Fruit fly (Drosophila melanogaster) whole organism, embryonic: Measurements from ENCODE around the gene spirit.

Experiments used
- Adf1 ChIP-seq: fragments of 200-800 bp; sonication (Bioruptor generic); IDR thresholded peaks from 2 replicates; pipeline ENCODE4 v1.3.6; 2022; ENCODE audit warnings: missing biosample characterization, missing genetic modification characterization
- Blimp-1 ChIP-seq: fragments of 200-800 bp; sonication (Bioruptor generic); optimal IDR thresholded peaks from 3 replicates; lab custom pipeline; 2018; ENCODE audit warnings: missing biosample characterization, missing genetic modification characterization, mild to moderate bottlenecking, moderate library complexity, missing genetic modification reagents
- CG10274 ChIP-seq: fragments of 200-800 bp; sonication (Bioruptor generic); optimal IDR thresholded peaks from 3 replicates; lab custom pipeline; 2017; ENCODE audit warnings: missing biosample characterization, mild to moderate bottlenecking, missing genetic modification characterization
- CG12071 ChIP-seq: fragments of 200-800 bp; sonication (Bioruptor generic); optimal IDR thresholded peaks from 3 replicates; lab custom pipeline; 2018; ENCODE audit warnings: missing biosample characterization, mild to moderate bottlenecking, missing genetic modification characterization
- CG15696 ChIP-seq: fragments of 200-800 bp; sonication (Bioruptor generic); optimal IDR thresholded peaks from 2 replicates; lab custom pipeline; 2019; ENCODE audit warnings: missing biosample characterization, mild to moderate bottlenecking, missing genetic modification characterization, moderate library complexity
- CG17359 ChIP-seq: fragments of 200-800 bp; sonication (Bioruptor generic); optimal IDR thresholded peaks from 3 replicates; lab custom pipeline; 2018; ENCODE audit warnings: missing biosample characterization, mild to moderate bottlenecking, missing genetic modification characterization, moderate library complexity
- CG17385 ChIP-seq: fragments of 200-800 bp; sonication (Bioruptor generic); optimal IDR thresholded peaks from 3 replicates; lab custom pipeline; 2018; ENCODE audit warnings: missing biosample characterization, mild to moderate bottlenecking, missing genetic modification characterization
- CG17568 ChIP-seq: fragments of 200-800 bp; sonication (Bioruptor generic); optimal IDR thresholded peaks from 2 replicates; lab custom pipeline; 2018; ENCODE audit warnings: missing biosample characterization, mild to moderate bottlenecking, missing genetic modification characterization, moderate library complexity
- CG32772 ChIP-seq: fragments of 200-800 bp; sonication (Bioruptor generic); IDR thresholded peaks from 2 replicates; pipeline ENCODE4 v1.3.6; 2022; ENCODE audit warnings: missing biosample characterization, missing genetic modification characterization
- CG3281 ChIP-seq: fragments of 200-800 bp; sonication (Bioruptor generic); optimal IDR thresholded peaks from 3 replicates; lab custom pipeline; 2017; ENCODE audit warnings: missing biosample characterization, mild to moderate bottlenecking, missing genetic modification characterization
- CG33213 ChIP-seq: fragments of 200-800 bp; sonication (Bioruptor generic); optimal IDR thresholded peaks from 3 replicates; lab custom pipeline; 2016; ENCODE audit warnings: missing biosample characterization, missing genetic modification characterization
- CG4282 ChIP-seq: fragments of 200-800 bp; sonication (Bioruptor generic); optimal IDR thresholded peaks from 2 replicates; lab custom pipeline; 2016; ENCODE audit warnings: missing biosample characterization, missing genetic modification characterization
- CG6689 ChIP-seq: fragments of 200-800 bp; sonication (Bioruptor generic); IDR thresholded peaks from 2 replicates; pipeline ENCODE4 v1.3.6; 2022; ENCODE audit warnings: missing biosample characterization, missing genetic modification characterization
- CG7372 ChIP-seq: fragments of 200-800 bp; sonication (Bioruptor generic); IDR thresholded peaks from 2 replicates; pipeline ENCODE4 v1.3.6; 2022; ENCODE audit warnings: missing biosample characterization, missing genetic modification characterization
- CG9609 ChIP-seq: fragments of 200-800 bp; sonication (Bioruptor generic); optimal IDR thresholded peaks from 3 replicates; lab custom pipeline; 2016; ENCODE audit warnings: missing biosample characterization, missing genetic modification characterization
- Camta ChIP-seq: fragments of 200-800 bp; sonication (Bioruptor generic); optimal IDR thresholded peaks from 2 replicates; lab custom pipeline; 2016; ENCODE audit warnings: missing biosample characterization, missing genetic modification characterization
- Chrac-16 ChIP-seq: fragments of 200-800 bp; sonication (Bioruptor generic); optimal IDR thresholded peaks from 3 replicates; lab custom pipeline; 2016; ENCODE audit warnings: missing biosample characterization, missing genetic modification characterization
- CrebB ChIP-seq: fragments of 200-800 bp; sonication (Bioruptor generic); optimal IDR thresholded peaks from 3 replicates; lab custom pipeline; 2018; ENCODE audit warnings: missing biosample characterization, mild to moderate bottlenecking, missing genetic modification characterization
- D19A ChIP-seq: fragments of 200-800 bp; optimal IDR thresholded peaks from 3 replicates; lab custom pipeline; 2019; ENCODE audit warnings: missing biosample characterization, mild to moderate bottlenecking, missing genetic modification characterization, moderate library complexity
- Deaf1 ChIP-seq: fragments of 200-800 bp; optimal IDR thresholded peaks from 3 replicates; lab custom pipeline; 2019; ENCODE audit warnings: missing biosample characterization, mild to moderate bottlenecking, missing genetic modification characterization, moderate library complexity
- Doc2 ChIP-seq: fragments of 200-800 bp; sonication (Bioruptor generic); IDR thresholded peaks from 2 replicates; pipeline ENCODE4 v1.3.6; 2022; ENCODE audit warnings: missing biosample characterization, missing genetic modification characterization
- E2f2 ChIP-seq: fragments of 200-800 bp; sonication (Bioruptor generic); IDR thresholded peaks from 2 replicates; pipeline ENCODE4 v1.3.6; 2022; ENCODE audit warnings: missing biosample characterization, missing genetic modification characterization
- Gug ChIP-seq: fragments of 200-800 bp; sonication (Bioruptor generic); IDR thresholded peaks from 4 replicates; pipeline ENCODE4 v1.3.6; 2022; ENCODE audit warnings: missing biosample characterization, missing genetic modification characterization
- H2.0 ChIP-seq: fragments of 200-800 bp; sonication (Bioruptor generic); IDR thresholded peaks from 2 replicates; pipeline ENCODE4 v1.3.6; 2022; ENCODE audit warnings: missing biosample characterization, missing genetic modification characterization
- HLH3B ChIP-seq: fragments of 200-800 bp; sonication (Bioruptor generic); IDR thresholded peaks from 2 replicates; pipeline ENCODE4 v1.3.6; 2022; ENCODE audit warnings: missing biosample characterization, missing genetic modification characterization
- Ptx1 ChIP-seq: fragments of 200-800 bp; sonication (Bioruptor generic); IDR thresholded peaks from 2 replicates; pipeline ENCODE4 v1.3.6; 2022; ENCODE audit warnings: missing biosample characterization, missing genetic modification characterization
- bab2 ChIP-seq: fragments of 200-800 bp; sonication (Bioruptor generic); optimal IDR thresholded peaks from 2 replicates; lab custom pipeline; 2016; ENCODE audit warnings: missing biosample characterization, missing genetic modification characterization
- exex ChIP-seq: fragments of 200-800 bp; sonication (Bioruptor generic); optimal IDR thresholded peaks from 4 replicates; lab custom pipeline; 2018; ENCODE audit warnings: missing biosample characterization, mild to moderate bottlenecking, missing genetic modification characterization, moderate library complexity
- fd102C ChIP-seq: fragments of 200-800 bp; sonication (Bioruptor generic); optimal IDR thresholded peaks from 2 replicates; lab custom pipeline; 2018; ENCODE audit warnings: missing biosample characterization, mild to moderate bottlenecking, missing genetic modification characterization, moderate library complexity
- fd3F ChIP-seq: fragments of 200-800 bp; sonication (Bioruptor generic); optimal IDR thresholded peaks from 2 replicates; lab custom pipeline; 2018; ENCODE audit warnings: missing biosample characterization, mild to moderate bottlenecking, missing genetic modification characterization, moderate library complexity
- ftz-f1 ChIP-seq: fragments of 200-800 bp; sonication (Bioruptor generic); optimal IDR thresholded peaks from 2 replicates; lab custom pipeline; 2016; ENCODE audit warnings: missing biosample characterization, missing genetic modification characterization
- gsb-n ChIP-seq: fragments of 200-800 bp; sonication (Bioruptor generic); optimal IDR thresholded peaks from 3 replicates; lab custom pipeline; 2018; ENCODE audit warnings: missing biosample characterization, mild to moderate bottlenecking, missing genetic modification characterization
- inv ChIP-seq: fragments of 200-800 bp; sonication (Bioruptor generic); IDR thresholded peaks from 2 replicates; pipeline ENCODE4 v1.3.6; 2022; ENCODE audit warnings: missing biosample characterization, missing genetic modification characterization; ENCODE audit not compliant: partially characterized antibody
- jumu ChIP-seq: fragments of 200-800 bp; sonication (Bioruptor generic); optimal IDR thresholded peaks from 3 replicates; lab custom pipeline; 2016; ENCODE audit warnings: missing biosample characterization, missing genetic modification characterization
- kay ChIP-seq: fragments of 200-800 bp; sonication (Bioruptor generic); optimal IDR thresholded peaks from 2 replicates; lab custom pipeline; 2016; ENCODE audit warnings: missing biosample characterization, missing genetic modification characterization
- lbe ChIP-seq: fragments of 200-800 bp; sonication (Bioruptor generic); optimal IDR thresholded peaks from 2 replicates; lab custom pipeline; 2016; ENCODE audit warnings: missing biosample characterization, mild to moderate bottlenecking, missing genetic modification characterization
- lov ChIP-seq, 2 experiments: fragments of 200-800 bp in 1 of 2; fragments of >200 bp in 1 of 2; sonication (Bioruptor generic) in 1 of 2; IDR thresholded peaks in 1 of 2; optimal IDR thresholded peaks in 1 of 2; 2 replicates in 1 of 2; 3 replicates in 1 of 2; pipeline versions ENCODE4 v1.3.6 to Lab custom; 2017 to 2022; ENCODE audit warnings: missing biosample characterization in 1 of 2, missing genetic modification characterization in 1 of 2
- nmo ChIP-seq: fragments of 200-800 bp; sonication (Bioruptor generic); optimal IDR thresholded peaks from 2 replicates; lab custom pipeline; 2018; ENCODE audit warnings: missing biosample characterization, mild to moderate bottlenecking, missing genetic modification characterization, moderate library complexity
- p53 ChIP-seq: fragments of 200-800 bp; sonication (Bioruptor generic); optimal IDR thresholded peaks from 2 replicates; lab custom pipeline; 2016; ENCODE audit warnings: missing biosample characterization, missing genetic modification characterization
- peb ChIP-seq: fragments of 200-800 bp; sonication (Bioruptor generic); IDR thresholded peaks from 2 replicates; pipeline ENCODE4 v1.3.6; 2022; ENCODE audit warnings: missing biosample characterization, missing genetic modification characterization
- phol ChIP-seq: fragments of 200-800 bp; sonication (Bioruptor generic); optimal IDR thresholded peaks from 3 replicates; lab custom pipeline; 2018; ENCODE audit warnings: missing biosample characterization, mild to moderate bottlenecking, missing genetic modification characterization, moderate library complexity
- ranshi ChIP-seq: fragments of 200-800 bp; sonication (Bioruptor generic); IDR thresholded peaks from 2 replicates; pipeline ENCODE4 v1.3.6; 2022; ENCODE audit warnings: missing biosample characterization, missing genetic modification characterization
- slp2 ChIP-seq: fragments of 200-800 bp; sonication (Bioruptor generic); optimal IDR thresholded peaks from 2 replicates; lab custom pipeline; 2016; ENCODE audit warnings: missing biosample characterization, missing genetic modification characterization
- sr ChIP-seq: fragments of 200-800 bp; sonication (Bioruptor generic); IDR thresholded peaks from 3 replicates; pipeline ENCODE4 v1.3.6; 2022; ENCODE audit warnings: missing biosample characterization, missing genetic modification characterization
- trem ChIP-seq: fragments of 200-800 bp; optimal IDR thresholded peaks from 3 replicates; lab custom pipeline; 2019; ENCODE audit warnings: missing biosample characterization, mild to moderate bottlenecking, missing genetic modification characterization, moderate library complexity
- vvl ChIP-seq: fragments of 200-800 bp; sonication (Bioruptor generic); IDR thresholded peaks from 2 replicates; pipeline ENCODE4 v1.3.6; 2022; ENCODE audit warnings: missing biosample characterization, missing genetic modification characterization
- wor ChIP-seq: fragments of 200-800 bp; sonication (Bioruptor generic); IDR thresholded peaks from 2 replicates; pipeline ENCODE4 v1.3.6; 2022; ENCODE audit warnings: missing biosample characterization, missing genetic modification characterization
- zen ChIP-seq: fragments of 200-800 bp; sonication (Bioruptor generic); optimal IDR thresholded peaks from 3 replicates; lab custom pipeline; 2018; ENCODE audit warnings: missing biosample characterization, mild to moderate bottlenecking, missing genetic modification characterization, moderate library complexity
- zfh1 ChIP-seq: fragments of 200-800 bp; sonication (Bioruptor generic); IDR thresholded peaks from 3 replicates; pipeline ENCODE4 v1.3.6; 2022; ENCODE audit warnings: missing biosample characterization, missing genetic modification characterization

Gene spirit

dm6 chrX:8560087-8560999 lies 13.1 kb downstream of the spirit start, which contains the start of the genes CG12112 and Trf4-1 (continued):
- no peak for TF ChIP-seq sr
- TF ChIP-seq CG10274 (GFP tag; lab: Kevin White, UChicago), result no peak
- no peak for TF ChIP-seq ranshi (GFP tag; lab: Robert Waterston, UW)
- TF ChIP-seq wor (GFP tag; lab: Robert Waterston, UW), result no peak
- TF ChIP-seq D19A (tag; lab: Kevin White, UChicago), result no peak
- no peak for TF ChIP-seq CG3281 (GFP tag; lab: Kevin White, UChicago)
- no peak for TF ChIP-seq Adf1 (GFP tag; lab: Robert Waterston, UW)
- TF ChIP-seq E2f2 (GFP tag; lab: Robert Waterston, UW), result peak; percentile 16; the same call in 1 of the 2 replicates
- no peak for TF ChIP-seq Ptx1 (GFP tag; lab: Robert Waterston, UW)
- TF ChIP-seq CG9609 (GFP tag; lab: Kevin White, UChicago), result no peak
- peak; percentile 24 for TF ChIP-seq CG33213
- peak; percentile 14 for TF ChIP-seq jumu (GFP tag; lab: Kevin White, UChicago)
- no peak for TF ChIP-seq CG12071
- no peak for TF ChIP-seq bab2 (GFP tag; lab: Kevin White, UChicago)
- no peak for TF ChIP-seq Camta (GFP tag; lab: Kevin White, UChicago)
- TF ChIP-seq gsb-n, result no peak
- TF ChIP-seq ftz-f1, result no peak
- TF ChIP-seq zfh1 (GFP tag; lab: Robert Waterston, UW), result 0 out of 3 replicates have a peak, but pooled peaks have one; percentile 34
- no peak for TF ChIP-seq Doc2 (GFP tag; lab: Robert Waterston, UW)
- no peak for TF ChIP-seq Gug
- peak; percentile 30 for TF ChIP-seq Chrac-16
- peak; percentile 45 for TF ChIP-seq lbe (GFP tag; lab: Kevin White, UChicago)
- no peak for TF ChIP-seq HLH3B (GFP tag; lab: Robert Waterston, UW)
- TF ChIP-seq Blimp-1 (GFP tag; lab: Kevin White, UChicago), result no peak
- TF ChIP-seq CG32772 (GFP tag; lab: Robert Waterston, UW), result no peak
- TF ChIP-seq CG17385 (GFP tag; lab: Kevin White, UChicago), result no peak
- no peak for TF ChIP-seq fd3F
- TF ChIP-seq CrebB (tag; lab: Kevin White, UChicago), result no peak
- peak; percentile 44 for TF ChIP-seq nmo (GFP tag; lab: Kevin White, UChicago)
- peak; percentile 31 for TF ChIP-seq zen (tag; lab: Kevin White, UChicago)
- peak; percentile 13 for TF ChIP-seq Deaf1 (tag; lab: Kevin White, UChicago)
- TF ChIP-seq kay (GFP tag; lab: Kevin White, UChicago), result peak; percentile 61
- no peak for TF ChIP-seq slp2 (GFP tag; lab: Kevin White, UChicago)
- TF ChIP-seq CG4282, result no peak
- TF ChIP-seq vvl, result no peak; the same call in 1 of the 2 replicates
- no peak for TF ChIP-seq lov (optimal IDR thresholded peaks at IDR 0.05; lab: Kevin White, UChicago)
- TF ChIP-seq lov (GFP tag; IDR thresholded peaks at IDR 0.05; lab: Robert Waterston, UW), result no peak
- TF ChIP-seq H2.0 (GFP tag; lab: Robert Waterston, UW), result no peak
- no peak for TF ChIP-seq p53
- peak; percentile 49 for TF ChIP-seq trem (tag; lab: Kevin White, UChicago)
- TF ChIP-seq CG6689 (GFP tag; lab: Robert Waterston, UW), result no peak
- no peak for TF ChIP-seq fd102C (GFP tag; lab: Kevin White, UChicago)
- TF ChIP-seq CG7372 (GFP tag; lab: Robert Waterston, UW), result no peak
- peak; percentile 48 for TF ChIP-seq phol (tag; lab: Kevin White, UChicago)
- peak; percentile 15 for TF ChIP-seq exex (tag; lab: Kevin White, UChicago)
- no peak for TF ChIP-seq CG17359 (tag; lab: Kevin White, UChicago)
- no peak for TF ChIP-seq CG17568 (GFP tag; lab: Kevin White, UChicago)
- TF ChIP-seq peb (GFP tag; lab: Robert Waterston, UW), result no peak
- TF ChIP-seq inv (GFP tag; lab: Robert Waterston, UW), result peak; percentile 76
- TF ChIP-seq CG15696 (tag; lab: Kevin White, UChicago), result peak; percentile 7
